Worm (Caenorhabditis elegans) whole organism, L3 larva: Measurements from ENCODE around the gene F23D12.4.

Experiments
- ZK546.5 ChIP-seq: sonication (generic microtip); optimal IDR thresholded peaks from 2 replicates; lab custom pipeline; 2017; ENCODE audit warnings: missing biosample characterization, missing genetic modification characterization
- aly-2 ChIP-seq: fragments of 150-350 bp; optimal IDR thresholded peaks from 2 replicates; lab custom pipeline; 2014; ENCODE audit warnings: missing biosample characterization, missing genetic modification characterization
- ama-1 ChIP-seq: fragments of 150-350 bp; optimal IDR thresholded peaks from 2 replicates; lab custom pipeline; 2018
- ceh-16 ChIP-seq: sonication (generic microtip); optimal IDR thresholded peaks from 2 replicates; lab custom pipeline; 2017; ENCODE audit warnings: missing biosample characterization, missing genetic modification characterization
- fkh-10 ChIP-seq: sonication (generic microtip); optimal IDR thresholded peaks from 2 replicates; lab custom pipeline; 2017; ENCODE audit warnings: missing biosample characterization, missing genetic modification reagents, missing genetic modification characterization
- lsy-12 ChIP-seq: sonication (generic microtip); optimal IDR thresholded peaks from 2 replicates; lab custom pipeline; 2016; ENCODE audit warnings: mild to moderate bottlenecking, missing genetic modification characterization, missing compliant biosample characterization
- mdl-1 ChIP-seq: fragments of 150-350 bp; optimal IDR thresholded peaks from 2 replicates; lab custom pipeline; 2014; ENCODE audit warnings: missing biosample characterization, missing genetic modification characterization
- nfya-1 ChIP-seq: sonication (generic microtip); optimal IDR thresholded peaks from 2 replicates; lab custom pipeline; 2017; ENCODE audit warnings: missing genetic modification characterization, mild to moderate bottlenecking, missing compliant biosample characterization, antibody characterized with exemption, moderate library complexity; ENCODE audit not compliant: insufficient read depth

ce11 chrX:14466532-14466931, 21.7 kb downstream of the F23D12.4 start, which contains the start of gene M163.21:
- no peak for TF ChIP-seq aly-2 (tag; lab: Kevin White, UChicago)
- no peak for TF ChIP-seq lsy-12
- no peak for TF ChIP-seq fkh-10
- TF ChIP-seq mdl-1: no peak
- no peak for TF ChIP-seq ama-1
- TF ChIP-seq ZK546.5 (tag; lab: Kevin White, UChicago): no peak
- no peak for TF ChIP-seq nfya-1 (tag; lab: Kevin White, UChicago)
- no peak for TF ChIP-seq ceh-16 (tag; lab: Kevin White, UChicago)
